Worm (Caenorhabditis elegans) whole organism, L2 larva: ENCODE measurements around the gene F34D10.4.
A peak's percentile ranks its signal among the peaks of the same experiment; 100 is the strongest.

ENCODE experiments used
- C34F6.9 ChIP-seq: fragments of 150-350 bp; optimal IDR thresholded peaks from 2 replicates; lab custom pipeline; 2014; ENCODE audit warnings: missing biosample characterization, missing genetic modification characterization
- F13H6.1 ChIP-seq: sonication (generic microtip); optimal IDR thresholded peaks from 2 replicates; lab custom pipeline; 2016; ENCODE audit warnings: missing genetic modification characterization, missing compliant biosample characterization
- alr-1 ChIP-seq: fragments of 150-350 bp; optimal IDR thresholded peaks from 2 replicates; lab custom pipeline; 2014; ENCODE audit warnings: missing biosample characterization, missing genetic modification characterization
- blmp-1 ChIP-seq: sonication (generic microtip); optimal IDR thresholded peaks from 2 replicates; lab custom pipeline; 2017; ENCODE audit warnings: missing genetic modification characterization, mild to moderate bottlenecking, missing compliant biosample characterization, antibody characterized with exemption, moderate library complexity; ENCODE audit not compliant: insufficient read depth
- crh-2 ChIP-seq: sonication (generic microtip); optimal IDR thresholded peaks from 2 replicates; lab custom pipeline; 2017; ENCODE audit warnings: missing biosample characterization, missing genetic modification characterization
- egl-27 ChIP-seq: sonication (generic microtip); optimal IDR thresholded peaks from 3 replicates; lab custom pipeline; 2017; ENCODE audit warnings: missing biosample characterization, missing genetic modification reagents, missing genetic modification characterization
- elt-3 ChIP-seq: sonication (generic microtip); optimal IDR thresholded peaks from 2 replicates; lab custom pipeline; 2017; ENCODE audit warnings: missing biosample characterization, missing genetic modification characterization
- fos-1 ChIP-seq: fragments of 150-350 bp; optimal IDR thresholded peaks from 2 replicates; lab custom pipeline; 2014; ENCODE audit warnings: missing biosample characterization, missing genetic modification characterization
- gmeb-1 ChIP-seq: fragments of 150-350 bp; optimal IDR thresholded peaks from 2 replicates; lab custom pipeline; 2014; ENCODE audit warnings: missing biosample characterization, missing genetic modification characterization
- lin-13 ChIP-seq: fragments of 150-350 bp; optimal IDR thresholded peaks from 2 replicates; lab custom pipeline; 2014; ENCODE audit warnings: missing biosample characterization, missing genetic modification reagents, missing genetic modification characterization
- lsy-2 ChIP-seq, 2 experiments: fragments of 150-350 bp in 1 of 2; sonication (generic microtip) in 1 of 2; optimal IDR thresholded peaks; 2 replicates each; lab custom pipeline; 2014 to 2017; ENCODE audit warnings: missing biosample characterization in 2 of 2, missing genetic modification characterization in 2 of 2
- mab-5 ChIP-seq: fragments of 150-350 bp; optimal IDR thresholded peaks from 2 replicates; lab custom pipeline; 2014; ENCODE audit warnings: missing biosample characterization, missing genetic modification characterization
- mbf-1 ChIP-seq: sonication (generic microtip); optimal IDR thresholded peaks from 2 replicates; lab custom pipeline; 2017; ENCODE audit warnings: missing biosample characterization, missing genetic modification characterization
- mdl-1 ChIP-seq, 2 experiments: fragments of 150-350 bp in 1 of 2; sonication (generic microtip) in 1 of 2; optimal IDR thresholded peaks; 2 replicates each; lab custom pipeline; 2017; ENCODE audit warnings: missing biosample characterization in 2 of 2, missing genetic modification characterization in 2 of 2
- nhr-129 ChIP-seq: fragments of 150-350 bp; optimal IDR thresholded peaks from 2 replicates; lab custom pipeline; 2014; ENCODE audit warnings: missing biosample characterization, missing genetic modification characterization
- nhr-21 ChIP-seq: fragments of 150-350 bp; optimal IDR thresholded peaks from 2 replicates; lab custom pipeline; 2014; ENCODE audit warnings: missing biosample characterization, missing genetic modification characterization
- nhr-25 ChIP-seq: fragments of 150-350 bp; sonication (generic microtip); optimal IDR thresholded peaks from 3 replicates; lab custom pipeline; 2014; ENCODE audit warnings: missing biosample characterization, missing genetic modification characterization
- peb-1 ChIP-seq: fragments of 150-350 bp; optimal IDR thresholded peaks from 2 replicates; lab custom pipeline; 2014; ENCODE audit warnings: missing biosample characterization, missing genetic modification characterization
- sem-4 ChIP-seq: fragments of 150-350 bp; optimal IDR thresholded peaks from 2 replicates; lab custom pipeline; 2014; ENCODE audit warnings: missing biosample characterization, missing genetic modification reagents, missing genetic modification characterization
- sma-3 ChIP-seq: sonication (generic microtip); optimal IDR thresholded peaks from 2 replicates; lab custom pipeline; 2016; ENCODE audit warnings: missing genetic modification reagents, missing genetic modification characterization, missing compliant biosample characterization
- sma-9 ChIP-seq, 2 experiments: fragments of 150-350 bp in 1 of 2; sonication (generic microtip) in 1 of 2; optimal IDR thresholded peaks; 2 replicates each; lab custom pipeline; 2014 to 2016; ENCODE audit warnings: missing genetic modification characterization in 2 of 2, mild to moderate bottlenecking in 1 of 2, missing biosample characterization in 1 of 2, missing compliant biosample characterization in 1 of 2, missing genetic modification reagents in 1 of 2, moderate library complexity in 1 of 2
- snpc-4 ChIP-seq: fragments of 150-350 bp; optimal IDR thresholded peaks from 2 replicates; lab custom pipeline; 2014; ENCODE audit warnings: missing biosample characterization, missing genetic modification characterization
- unc-62 ChIP-seq: fragments of 150-350 bp; optimal IDR thresholded peaks from 2 replicates; lab custom pipeline; 2014; ENCODE audit warnings: missing biosample characterization, missing genetic modification reagents, missing genetic modification characterization
- ztf-11 ChIP-seq: sonication (generic microtip); optimal IDR thresholded peaks from 2 replicates; lab custom pipeline; 2017; ENCODE audit warnings: missing biosample characterization, missing genetic modification characterization
- ztf-4 ChIP-seq: fragments of 150-350 bp; optimal IDR thresholded peaks from 2 replicates; lab custom pipeline; 2014; ENCODE audit warnings: missing biosample characterization, missing genetic modification characterization

F34D10.4 gene

DNA sequence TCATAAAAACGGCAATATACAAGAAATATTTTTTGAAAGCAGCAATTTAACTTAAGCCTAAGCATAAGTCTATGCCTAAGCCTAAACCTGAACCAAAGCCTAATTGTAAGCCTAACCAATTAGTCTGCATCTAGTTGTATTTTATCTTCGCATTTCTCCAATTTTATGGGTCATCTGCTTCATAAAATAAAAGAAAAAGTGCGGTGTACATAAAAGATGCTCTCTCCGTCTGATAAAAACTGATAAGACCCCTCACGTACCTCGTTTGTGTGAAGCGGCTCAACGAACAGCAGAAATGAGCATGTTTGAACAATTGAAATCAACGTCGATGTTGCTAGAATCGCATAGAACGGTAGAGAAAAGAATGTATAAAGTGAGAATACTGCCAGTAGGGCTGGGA is 48.7 kb downstream of the F34D10.4 start:
- TF ChIP-seq fos-1 (peak; percentile 25), peb-1 (tag; lab: Kevin White, UChicago) (no peak), gmeb-1 (no peak)
- TF ChIP-seq, all 48 proteins: peak for 1

- TF ChIP-seq mdl-1 (tag; optimal IDR thresholded peaks at IDR 0.05; lab: Kevin White, UChicago) (peak; percentile 1 to 47), nhr-21 (tag; lab: Kevin White, UChicago) (peak; percentile 66), mbf-1 (no peak), elt-3 (tag; lab: Kevin White, UChicago) (no peak), unc-62 (GFP tag; lab: Kevin White, UChicago) (peak; percentile 27), fos-1 (peak; percentile 53), nhr-25 (peak; percentile 53), sma-3 (GFP tag; lab: Kevin White, UChicago) (peak; percentile 31), crh-2 (peak; percentile 67), sem-4 (tag; lab: Kevin White, UChicago) (peak; percentile 15), alr-1 (no peak), blmp-1 (tag; lab: Kevin White, UChicago) (peak; percentile 44), ztf-11 (tag; lab: Kevin White, UChicago) (no peak), snpc-4 (peak; percentile 51), C34F6.9 (tag; lab: Kevin White, UChicago) (peak; percentile 61), F13H6.1 (peak; percentile 90), ztf-4 (tag; lab: Kevin White, UChicago) (no peak), lin-13 (GFP tag; lab: Kevin White, UChicago) (peak; percentile 57), lsy-2 (tag; optimal IDR thresholded peaks at IDR 0.05; lab: Kevin White, UChicago) (peak in 1 of 2 experiments; percentile 64), sma-9 (GFP tag; optimal IDR thresholded peaks at IDR 0.05; lab: Kevin White, UChicago) (peak; percentile 83), sma-9 (tag; optimal IDR thresholded peaks at IDR 0.05; lab: Kevin White, UChicago) (no peak), nhr-129 (tag; lab: Kevin White, UChicago) (peak; percentile 61), mab-5 (peak; percentile 15), gmeb-1 (peak; percentile 2), egl-27 (tag; lab: Kevin White, UChicago) (peak; percentile 25)
Observed at ce11 chrIII:3786427-3786935, 50.1 kb downstream of the F34D10.4 start, which contains the start of gene acy-3. TSS of gene acy-3 (minus strand) at chrIII:3786477.
